Fruit fly (Drosophila melanogaster) whole organism, prepupa: ENCODE results near the gene CG6985.

Experiments used
- CG10631 ChIP-seq: fragments of 200-800 bp; sonication (Bioruptor generic); optimal IDR thresholded peaks from 2 replicates; lab custom pipeline; 2016; ENCODE audit warnings: missing biosample characterization, missing genetic modification characterization
- CG10669 ChIP-seq: fragments of 200-800 bp; sonication (Bioruptor generic); optimal IDR thresholded peaks from 3 replicates; lab custom pipeline; 2018; ENCODE audit warnings: missing biosample characterization, mild to moderate bottlenecking, missing genetic modification characterization, moderate library complexity
- CG1621 ChIP-seq: fragments of 200-800 bp; sonication (Bioruptor generic); optimal IDR thresholded peaks from 3 replicates; lab custom pipeline; 2018; ENCODE audit warnings: missing biosample characterization, mild to moderate bottlenecking, missing genetic modification characterization
- CG16779 ChIP-seq: fragments of 200-800 bp; sonication (Bioruptor generic); optimal IDR thresholded peaks from 3 replicates; lab custom pipeline; 2017; ENCODE audit warnings: missing biosample characterization, mild to moderate bottlenecking, missing genetic modification characterization
- CG3919 ChIP-seq: fragments of 200-800 bp; sonication (Bioruptor generic); optimal IDR thresholded peaks from 3 replicates; lab custom pipeline; 2016; ENCODE audit warnings: missing biosample characterization, missing genetic modification characterization
- CG6808 ChIP-seq: fragments of 200-800 bp; sonication (Bioruptor generic); optimal IDR thresholded peaks from 3 replicates; lab custom pipeline; 2017; ENCODE audit warnings: missing biosample characterization, missing genetic modification characterization, mild to moderate bottlenecking, moderate library complexity, missing genetic modification reagents
- Ets21C ChIP-seq: fragments of 200-800 bp; sonication (Bioruptor generic); optimal IDR thresholded peaks from 3 replicates; lab custom pipeline; 2016; ENCODE audit warnings: missing biosample characterization, missing genetic modification characterization
- Lpt ChIP-seq: fragments of 200-800 bp; sonication (Bioruptor generic); optimal IDR thresholded peaks from 3 replicates; lab custom pipeline; 2016; ENCODE audit warnings: missing biosample characterization, missing genetic modification characterization
- Met ChIP-seq: fragments of 200-800 bp; sonication (Bioruptor generic); optimal IDR thresholded peaks from 3 replicates; lab custom pipeline; 2016; ENCODE audit warnings: missing biosample characterization, missing genetic modification characterization
- Sox15 ChIP-seq: fragments of 200-800 bp; sonication (Bioruptor generic); optimal IDR thresholded peaks from 3 replicates; lab custom pipeline; 2016; ENCODE audit warnings: missing biosample characterization, missing genetic modification characterization
- acj6 ChIP-seq: fragments of 200-800 bp; sonication (Bioruptor generic); optimal IDR thresholded peaks from 3 replicates; lab custom pipeline; 2016; ENCODE audit warnings: missing biosample characterization, missing genetic modification characterization
- eg ChIP-seq: fragments of 200-800 bp; sonication (Bioruptor generic); IDR thresholded peaks from 3 replicates; pipeline ENCODE4 v1.3.6; 2022; ENCODE audit warnings: missing biosample characterization, missing genetic modification characterization

- TF ChIP-seq Sox15 (GFP tag; lab: Kevin White, UChicago) (no peak), Ets21C (no peak), acj6 (GFP tag; lab: Kevin White, UChicago) (no peak), CG10669 (GFP tag; lab: Kevin White, UChicago) (no peak), Met (GFP tag; lab: Kevin White, UChicago) (no peak), CG6808 (GFP tag; lab: Kevin White, UChicago) (no peak), eg (no peak), Lpt (no peak), CG3919 (GFP tag; lab: Kevin White, UChicago) (no peak), CG16779 (tag; lab: Kevin White, UChicago) (no peak), CG10631 (GFP tag; lab: Kevin White, UChicago) (no peak), CG1621 (tag; lab: Kevin White, UChicago) (no peak)
These were observed 21.4 kb upstream of the CG6985 start for dm6 chr3R:22719607-22719949.
